Fruit fly (Drosophila melanogaster) whole organism, embryonic: Measurements from ENCODE around the gene ebd1.
A peak's percentile ranks its signal among the peaks of the same experiment; 100 is the strongest.

ENCODE experiments used
- ATbp ChIP-seq: fragments of 200-800 bp; sonication (Bioruptor generic); optimal IDR thresholded peaks from 2 replicates; lab custom pipeline; 2017; ENCODE audit warnings: missing biosample characterization, mild to moderate bottlenecking, missing genetic modification characterization, missing genetic modification reagents
- Adf1 ChIP-seq: fragments of 200-800 bp; sonication (Bioruptor generic); IDR thresholded peaks from 2 replicates; pipeline ENCODE4 v1.3.6; 2022; ENCODE audit warnings: missing biosample characterization, missing genetic modification characterization
- Atf3 ChIP-seq: fragments of 200-800 bp; sonication (Bioruptor generic); optimal IDR thresholded peaks from 3 replicates; lab custom pipeline; 2016; ENCODE audit warnings: missing biosample characterization, missing genetic modification characterization
- B-H1 ChIP-seq: fragments of 200-800 bp; sonication (Bioruptor generic); IDR thresholded peaks from 3 replicates; pipeline ENCODE4 v1.3.6; 2022; ENCODE audit warnings: missing biosample characterization, missing genetic modification characterization
- BEAF-32 ChIP-seq: fragments of 200-800 bp; sonication (Bioruptor generic); optimal IDR thresholded peaks from 3 replicates; lab custom pipeline; 2017; ENCODE audit warnings: missing biosample characterization, missing genetic modification characterization, mild to moderate bottlenecking, moderate library complexity, missing genetic modification reagents
- CG10274 ChIP-seq: fragments of 200-800 bp; sonication (Bioruptor generic); optimal IDR thresholded peaks from 3 replicates; lab custom pipeline; 2017; ENCODE audit warnings: missing biosample characterization, mild to moderate bottlenecking, missing genetic modification characterization
- CG10565 ChIP-seq: fragments of 200-800 bp; sonication (Bioruptor generic); optimal IDR thresholded peaks from 3 replicates; lab custom pipeline; 2016; ENCODE audit warnings: missing biosample characterization, mild to moderate bottlenecking, missing genetic modification characterization
- CG10959 ChIP-seq: fragments of 200-800 bp; sonication (Bioruptor generic); IDR thresholded peaks from 2 replicates; pipeline ENCODE4 v1.3.6; 2022; ENCODE audit warnings: missing biosample characterization, missing genetic modification characterization
- CG11560 ChIP-seq: fragments of 200-800 bp; sonication (Bioruptor generic); IDR thresholded peaks from 3 replicates; pipeline ENCODE4 v1.3.6; 2022; ENCODE audit warnings: missing biosample characterization, missing genetic modification characterization
- CG11695 ChIP-seq: fragments of 200-800 bp; sonication (Bioruptor generic); IDR thresholded peaks from 3 replicates; pipeline ENCODE4 v1.3.6; 2022; ENCODE audit warnings: missing biosample characterization, missing genetic modification characterization
- CG13424 ChIP-seq: fragments of 200-800 bp; sonication (Bioruptor generic); optimal IDR thresholded peaks from 2 replicates; lab custom pipeline; 2019; ENCODE audit warnings: missing biosample characterization, mild to moderate bottlenecking, missing genetic modification characterization, moderate library complexity
- CG14050 ChIP-seq: fragments of 200-800 bp; sonication (Bioruptor generic); IDR thresholded peaks from 3 replicates; pipeline ENCODE4 v1.3.6; 2022; ENCODE audit warnings: missing biosample characterization, missing genetic modification characterization
- CG1529 ChIP-seq: fragments of 200-800 bp; sonication (Bioruptor generic); optimal IDR thresholded peaks from 3 replicates; lab custom pipeline; 2018; ENCODE audit warnings: missing biosample characterization, missing genetic modification characterization
- CG15601 ChIP-seq: fragments of 200-800 bp; sonication (Bioruptor generic); optimal IDR thresholded peaks from 3 replicates; lab custom pipeline; 2019; ENCODE audit warnings: missing biosample characterization, mild to moderate bottlenecking, missing genetic modification characterization, moderate library complexity
- CG1602 ChIP-seq: fragments of 200-800 bp; sonication (Bioruptor generic); optimal IDR thresholded peaks from 3 replicates; lab custom pipeline; 2016; ENCODE audit warnings: missing biosample characterization, missing genetic modification characterization
- CG16779 ChIP-seq: fragments of 200-800 bp; sonication (Bioruptor generic); IDR thresholded peaks from 2 replicates; pipeline ENCODE4 v1.3.6; 2022; ENCODE audit warnings: missing biosample characterization, missing genetic modification characterization
- CG17328 ChIP-seq: fragments of 200-800 bp; sonication (Bioruptor generic); IDR thresholded peaks from 2 replicates; pipeline ENCODE4 v1.3.6; 2022; ENCODE audit warnings: missing biosample characterization, missing genetic modification characterization
- CG17359 ChIP-seq: fragments of 200-800 bp; sonication (Bioruptor generic); optimal IDR thresholded peaks from 3 replicates; lab custom pipeline; 2018; ENCODE audit warnings: missing biosample characterization, mild to moderate bottlenecking, missing genetic modification characterization, moderate library complexity
- CG2199 ChIP-seq: fragments of 200-800 bp; sonication (Bioruptor generic); IDR thresholded peaks from 3 replicates; pipeline ENCODE4 v1.3.6; 2022; ENCODE audit warnings: missing biosample characterization, missing genetic modification characterization
- CG31224 ChIP-seq: fragments of 200-800 bp; sonication (Bioruptor generic); IDR thresholded peaks from 2 replicates; pipeline ENCODE4 v1.3.6; 2022; ENCODE audit warnings: missing biosample characterization, missing genetic modification characterization
- CG31441 ChIP-seq: fragments of 200-800 bp; sonication (Bioruptor generic); IDR thresholded peaks from 2 replicates; pipeline ENCODE4 v1.3.6; 2022; ENCODE audit warnings: missing biosample characterization, missing genetic modification characterization
- CG32772 ChIP-seq: fragments of 200-800 bp; sonication (Bioruptor generic); IDR thresholded peaks from 2 replicates; pipeline ENCODE4 v1.3.6; 2022; ENCODE audit warnings: missing biosample characterization, missing genetic modification characterization
- CG5245 ChIP-seq: fragments of 200-800 bp; sonication (Bioruptor generic); optimal IDR thresholded peaks from 3 replicates; lab custom pipeline; 2016; ENCODE audit warnings: missing biosample characterization, missing genetic modification characterization
- CG5953 ChIP-seq: fragments of 200-800 bp; sonication (Bioruptor generic); IDR thresholded peaks from 2 replicates; pipeline ENCODE4 v1.3.6; 2022; ENCODE audit warnings: missing biosample characterization, missing genetic modification characterization
- CG8089 ChIP-seq: fragments of 200-800 bp; sonication (Bioruptor generic); optimal IDR thresholded peaks from 3 replicates; lab custom pipeline; 2016; ENCODE audit warnings: missing biosample characterization, missing genetic modification characterization
- CG8924 ChIP-seq: fragments of 200-800 bp; optimal IDR thresholded peaks from 3 replicates; lab custom pipeline; 2019; ENCODE audit warnings: missing biosample characterization, mild to moderate bottlenecking, missing genetic modification characterization, moderate library complexity
- Chrac-16 ChIP-seq: fragments of 200-800 bp; sonication (Bioruptor generic); optimal IDR thresholded peaks from 3 replicates; lab custom pipeline; 2016; ENCODE audit warnings: missing biosample characterization, missing genetic modification characterization
- D ChIP-seq, 2 experiments: fragments of 200-800 bp in 1 of 2; fragments of >200 bp in 1 of 2; sonication (Bioruptor generic) in 1 of 2; optimal IDR thresholded peaks; 2 replicates in 1 of 2; 3 replicates in 1 of 2; lab custom pipeline; 2017; ENCODE audit warnings: mild to moderate bottlenecking in 1 of 2, missing biosample characterization in 1 of 2, missing genetic modification characterization in 1 of 2, missing genetic modification reagents in 1 of 2
- Drgx ChIP-seq: fragments of 200-800 bp; sonication (Bioruptor generic); IDR thresholded peaks from 2 replicates; pipeline ENCODE4 v1.3.6; 2022; ENCODE audit warnings: missing biosample characterization, missing genetic modification characterization
- Fer3 ChIP-seq: fragments of 200-800 bp; sonication (Bioruptor generic); optimal IDR thresholded peaks from 2 replicates; lab custom pipeline; 2018; ENCODE audit warnings: missing biosample characterization, mild to moderate bottlenecking, missing genetic modification characterization, moderate library complexity
- HHEX ChIP-seq: fragments of 200-800 bp; sonication (Bioruptor generic); optimal IDR thresholded peaks from 3 replicates; lab custom pipeline; 2017; ENCODE audit warnings: missing biosample characterization, mild to moderate bottlenecking, missing genetic modification characterization, missing genetic modification reagents
- HmgZ ChIP-seq: fragments of 200-800 bp; sonication (Bioruptor generic); optimal IDR thresholded peaks from 2 replicates; lab custom pipeline; 2018; ENCODE audit warnings: missing biosample characterization, mild to moderate bottlenecking, missing genetic modification characterization
- Lpt ChIP-seq: fragments of >200 bp; optimal IDR thresholded peaks from 2 replicates; lab custom pipeline; 2018; ENCODE audit warnings: missing biosample characterization, missing genetic modification characterization
- Mad ChIP-seq: fragments of 200-800 bp; sonication (Bioruptor generic); optimal IDR thresholded peaks from 2 replicates; lab custom pipeline; 2016; ENCODE audit warnings: missing biosample characterization, missing genetic modification characterization
- Max ChIP-seq: fragments of 200-800 bp; sonication (Bioruptor generic); optimal IDR thresholded peaks from 2 replicates; lab custom pipeline; 2016; ENCODE audit warnings: missing biosample characterization, mild to moderate bottlenecking, missing genetic modification characterization
- Meics ChIP-seq: fragments of 200-800 bp; sonication (Bioruptor generic); optimal IDR thresholded peaks from 2 replicates; lab custom pipeline; 2017; ENCODE audit warnings: missing biosample characterization, mild to moderate bottlenecking, missing genetic modification characterization
- PHDP ChIP-seq: fragments of 200-800 bp; sonication (Bioruptor generic); optimal IDR thresholded peaks from 3 replicates; lab custom pipeline; 2018; ENCODE audit warnings: missing biosample characterization, mild to moderate bottlenecking, missing genetic modification characterization, moderate library complexity
- Trl ChIP-seq, 3 experiments: fragments of >200 bp in 2 of 3; fragments of 200-800 bp in 1 of 3; sonication (Bioruptor generic) in 1 of 3; optimal IDR thresholded peaks; 2 replicates in 1 of 3; 3 replicates in 2 of 3; lab custom pipeline; 2016 to 2017; ENCODE audit warnings: missing biosample characterization in 1 of 3, missing genetic modification characterization in 1 of 3
- ara ChIP-seq: fragments of 200-800 bp; sonication (Bioruptor generic); IDR thresholded peaks from 2 replicates; pipeline ENCODE4 v1.3.6; 2022; ENCODE audit warnings: missing biosample characterization, missing genetic modification characterization
- cad ChIP-seq: fragments of >200 bp; optimal IDR thresholded peaks from 2 replicates; lab custom pipeline; 2017; ENCODE audit warnings: missing biosample characterization, missing genetic modification characterization
- eyg ChIP-seq: fragments of 200-800 bp; sonication (Bioruptor generic); optimal IDR thresholded peaks from 3 replicates; lab custom pipeline; 2016; ENCODE audit warnings: missing biosample characterization, missing genetic modification characterization
- hkb ChIP-seq, 2 experiments: fragments of 200-800 bp in 1 of 2; fragments of >200 bp in 1 of 2; sonication (Bioruptor generic) in 1 of 2; IDR thresholded peaks in 1 of 2; optimal IDR thresholded peaks in 1 of 2; 2 replicates each; pipeline versions ENCODE4 v1.3.6 to Lab custom; 2017 to 2022; ENCODE audit warnings: missing biosample characterization in 1 of 2, missing genetic modification characterization in 1 of 2
- klu ChIP-seq: fragments of 200-800 bp; sonication (Bioruptor generic); IDR thresholded peaks from 2 replicates; pipeline ENCODE4 v1.3.6; 2022; ENCODE audit warnings: missing biosample characterization, missing genetic modification characterization
- lov ChIP-seq, 2 experiments: fragments of 200-800 bp in 1 of 2; fragments of >200 bp in 1 of 2; sonication (Bioruptor generic) in 1 of 2; IDR thresholded peaks in 1 of 2; optimal IDR thresholded peaks in 1 of 2; 2 replicates in 1 of 2; 3 replicates in 1 of 2; pipeline versions ENCODE4 v1.3.6 to Lab custom; 2017 to 2022; ENCODE audit warnings: missing biosample characterization in 1 of 2, missing genetic modification characterization in 1 of 2
- ranshi ChIP-seq: fragments of 200-800 bp; sonication (Bioruptor generic); IDR thresholded peaks from 2 replicates; pipeline ENCODE4 v1.3.6; 2022; ENCODE audit warnings: missing biosample characterization, missing genetic modification characterization
- sisA ChIP-seq: fragments of 200-800 bp; sonication (Bioruptor generic); IDR thresholded peaks from 2 replicates; pipeline ENCODE4 v1.3.6; 2022; ENCODE audit warnings: missing biosample characterization, missing genetic modification characterization
- tup ChIP-seq: fragments of 200-800 bp; sonication (Bioruptor generic); optimal IDR thresholded peaks from 2 replicates; lab custom pipeline; 2016; ENCODE audit warnings: missing biosample characterization, mild to moderate bottlenecking, missing genetic modification characterization, moderate library complexity
- usp ChIP-seq: fragments of >200 bp; optimal IDR thresholded peaks from 2 replicates; lab custom pipeline; 2017; ENCODE audit warnings: missing biosample characterization, missing genetic modification characterization

The ebd1 gene

dm6 chr3L:640324-640974 is 44.9 kb downstream of the ebd1 start (continued):
- TF ChIP-seq CG10274 (no peak), Mad (GFP tag; lab: Kevin White, UChicago) (peak; percentile 87), Fer3 (tag; lab: Kevin White, UChicago) (peak; percentile 71), ara (peak; percentile 85), CG15601 (tag; lab: Kevin White, UChicago) (peak; percentile 88), CG11560 (tag; lab: Robert Waterston, UW) (no peak), sisA (GFP tag; lab: Robert Waterston, UW) (peak; percentile 76), klu (GFP tag; lab: Robert Waterston, UW) (peak; percentile 63; the same call in 1 of the 2 replicates), cad (GFP tag; lab: Kevin White, UChicago) (peak; percentile 15), Lpt (GFP tag; lab: Kevin White, UChicago) (no peak), Adf1 (GFP tag; lab: Robert Waterston, UW) (0 out of 2 replicates have a peak, but pooled peaks have one; percentile 14), CG10565 (GFP tag; lab: Kevin White, UChicago) (peak; percentile 60), Meics (GFP tag; lab: Kevin White, UChicago) (peak; percentile 79), CG5245 (GFP tag; lab: Kevin White, UChicago) (peak; percentile 79), CG8089 (GFP tag; lab: Kevin White, UChicago) (peak; percentile 80), usp (GFP tag; lab: Kevin White, UChicago) (no peak), CG10959 (GFP tag; lab: Robert Waterston, UW) (peak; percentile 80), CG32772 (GFP tag; lab: Robert Waterston, UW) (peak; percentile 69), PHDP (tag; lab: Kevin White, UChicago) (peak; percentile 78), Drgx (GFP tag; lab: Robert Waterston, UW) (peak; percentile 75), BEAF-32 (GFP tag; lab: Kevin White, UChicago) (no peak), CG13424 (tag; lab: Kevin White, UChicago) (peak; percentile 86), CG16779 (no peak), ATbp (GFP tag; lab: Kevin White, UChicago) (peak; percentile 83), tup (peak; percentile 18), HmgZ (peak; percentile 51), lov (optimal IDR thresholded peaks at IDR 0.05; lab: Kevin White, UChicago) (no peak), lov (GFP tag; IDR thresholded peaks at IDR 0.05; lab: Robert Waterston, UW) (no peak; the same call in 2 of the 3 replicates), B-H1 (GFP tag; lab: Robert Waterston, UW) (peak; percentile 61), CG17359 (tag; lab: Kevin White, UChicago) (peak; percentile 86), CG1529 (peak; percentile 78), Atf3 (GFP tag; lab: Kevin White, UChicago) (peak; percentile 87), CG17328 (peak; percentile 77), CG8924 (tag; lab: Kevin White, UChicago) (peak; percentile 88), CG31224 (GFP tag; lab: Robert Waterston, UW) (peak; percentile 47), CG2199 (GFP tag; lab: Robert Waterston, UW) (peak; percentile 93), CG1602 (GFP tag; lab: Kevin White, UChicago) (peak; percentile 77), CG14050 (GFP tag; lab: Robert Waterston, UW) (no peak; the same call in 2 of the 3 replicates), Max (GFP tag; lab: Kevin White, UChicago) (peak; percentile 79), CG31441 (GFP tag; lab: Robert Waterston, UW) (peak; percentile 92), eyg (GFP tag; lab: Kevin White, UChicago) (peak; percentile 68), Trl (optimal IDR thresholded peaks at IDR 0.05; lab: Kevin White, UChicago) (no peak), Trl (GFP tag; optimal IDR thresholded peaks at IDR 0.05; lab: Kevin White, UChicago) (peak; percentile 90), ranshi (peak; percentile 72), Chrac-16 (GFP tag; lab: Kevin White, UChicago) (peak; percentile 87), hkb (optimal IDR thresholded peaks at IDR 0.05; lab: Kevin White, UChicago) (no peak), hkb (GFP tag; IDR thresholded peaks at IDR 0.05; lab: Robert Waterston, UW) (peak; percentile 86), HHEX (GFP tag; lab: Kevin White, UChicago) (peak; percentile 81), CG5953 (GFP tag; lab: Robert Waterston, UW) (peak; percentile 70), CG11695 (GFP tag; lab: Robert Waterston, UW) (peak; percentile 75; the same call in 2 of the 3 replicates), D (optimal IDR thresholded peaks at IDR 0.05; lab: Kevin White, UChicago) (no peak), D (GFP tag; optimal IDR thresholded peaks at IDR 0.05; lab: Kevin White, UChicago) (peak; percentile 90)
